Fruit fly (Drosophila melanogaster) whole organism, embryonic: ENCODE data around the gene Abca3.

ENCODE experiments used
- H15 ChIP-seq: fragments of 200-800 bp; sonication (Bioruptor generic); IDR thresholded peaks from 3 replicates; pipeline ENCODE4 v1.3.6; 2022; ENCODE audit warnings: missing biosample characterization, missing genetic modification characterization
- MBD-R2 ChIP-seq: fragments of 200-800 bp; sonication (Bioruptor generic); IDR thresholded peaks from 2 replicates; pipeline ENCODE4 v1.3.6; 2022; ENCODE audit warnings: missing biosample characterization, missing genetic modification characterization
- Mes4 ChIP-seq: fragments of 200-800 bp; sonication (Bioruptor generic); optimal IDR thresholded peaks from 2 replicates; lab custom pipeline; 2016; ENCODE audit warnings: missing biosample characterization, missing genetic modification characterization
- Myb ChIP-seq: fragments of 200-800 bp; sonication (Bioruptor generic); optimal IDR thresholded peaks from 2 replicates; lab custom pipeline; 2016; ENCODE audit warnings: missing biosample characterization, missing genetic modification characterization
- Six4 ChIP-seq: fragments of 200-800 bp; sonication (Bioruptor generic); optimal IDR thresholded peaks from 2 replicates; lab custom pipeline; 2016; ENCODE audit warnings: missing biosample characterization, missing genetic modification characterization
- crc ChIP-seq: fragments of 200-800 bp; sonication (Bioruptor generic); optimal IDR thresholded peaks from 2 replicates; lab custom pipeline; 2016; ENCODE audit warnings: missing biosample characterization, missing genetic modification characterization
- sug ChIP-seq: fragments of 200-800 bp; optimal IDR thresholded peaks from 2 replicates; lab custom pipeline; 2019; ENCODE audit warnings: missing biosample characterization, mild to moderate bottlenecking, missing genetic modification characterization, moderate library complexity
- tin ChIP-seq: fragments of 200-800 bp; sonication (Bioruptor generic); optimal IDR thresholded peaks from 3 replicates; lab custom pipeline; 2016; ENCODE audit warnings: missing biosample characterization, missing genetic modification characterization

DNA sequence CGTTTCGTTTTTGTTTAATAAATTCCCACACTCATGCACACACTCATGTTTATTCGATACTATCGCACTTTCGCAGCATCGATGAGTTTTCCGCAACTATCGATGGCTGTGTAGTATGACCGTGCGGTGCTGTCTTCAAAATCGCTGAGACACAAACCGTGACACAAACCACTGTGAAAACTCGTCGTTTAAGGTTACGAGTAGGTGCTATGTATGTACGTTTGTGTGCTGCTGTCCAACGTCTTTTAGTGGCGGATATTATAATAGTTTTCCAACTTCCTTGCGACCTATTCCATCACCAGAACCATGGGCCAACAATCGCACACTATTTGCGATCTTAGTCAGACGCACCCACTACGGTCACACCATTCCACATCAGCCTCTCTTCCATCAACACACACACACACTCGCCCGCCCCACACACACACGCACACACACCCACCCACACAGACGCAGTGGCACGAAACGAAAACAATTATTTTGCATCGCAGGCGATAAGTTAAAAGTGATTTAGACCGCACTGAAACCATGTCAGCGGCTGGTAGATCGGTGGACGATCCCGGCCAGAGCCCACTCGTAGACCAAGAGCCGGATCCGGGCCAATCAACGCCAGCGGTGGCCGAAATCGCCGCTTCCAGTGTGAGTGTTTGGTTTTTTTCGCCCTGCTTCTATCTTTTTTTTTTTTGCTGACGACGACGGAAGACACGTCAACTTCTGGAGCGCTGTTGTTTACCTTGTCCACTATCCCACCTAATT lies 17.6 kb upstream of the Abca3 start, which contains the start of the genes Dd and CG1486:
- TF ChIP-seq MBD-R2 (peak; percentile 48; the same call in 1 of the 2 replicates), sug (peak; percentile 18), Mes4 (no peak), Myb (GFP tag; lab: Kevin White, UChicago) (peak; percentile 23), tin (no peak), H15 (no peak), crc (GFP tag; lab: Kevin White, UChicago) (no peak), Six4 (GFP tag; lab: Kevin White, UChicago) (no peak)
